Worm (Caenorhabditis elegans) whole organism, L3 larva: ENCODE measurements around the gene C25F9.10.
A peak's percentile ranks its signal among the peaks of the same experiment; 100 is the strongest.

Source experiments
- ama-1 ChIP-seq: fragments of 150-350 bp; optimal IDR thresholded peaks from 2 replicates; lab custom pipeline; 2018
- elt-1 ChIP-seq: fragments of 150-350 bp; optimal IDR thresholded peaks from 2 replicates; lab custom pipeline; 2014; ENCODE audit warnings: missing biosample characterization, missing genetic modification characterization
- fos-1 ChIP-seq: fragments of 150-350 bp; optimal IDR thresholded peaks from 2 replicates; lab custom pipeline; 2014; ENCODE audit warnings: missing biosample characterization, missing genetic modification characterization
- mdl-1 ChIP-seq: fragments of 150-350 bp; optimal IDR thresholded peaks from 2 replicates; lab custom pipeline; 2014; ENCODE audit warnings: missing biosample characterization, missing genetic modification characterization
- nfya-1 ChIP-seq: sonication (generic microtip); optimal IDR thresholded peaks from 2 replicates; lab custom pipeline; 2017; ENCODE audit warnings: missing genetic modification characterization, mild to moderate bottlenecking, missing compliant biosample characterization, antibody characterized with exemption, moderate library complexity; ENCODE audit not compliant: insufficient read depth
- nhr-12 ChIP-seq: fragments of 150-350 bp; optimal IDR thresholded peaks from 2 replicates; lab custom pipeline; 2014; ENCODE audit warnings: missing biosample characterization, missing genetic modification characterization
- nhr-237 ChIP-seq: fragments of 150-350 bp; optimal IDR thresholded peaks from 2 replicates; lab custom pipeline; 2014; ENCODE audit warnings: missing biosample characterization, missing genetic modification characterization
- nhr-25 ChIP-seq: sonication (generic microtip); optimal IDR thresholded peaks from 2 replicates; lab custom pipeline; 2017; ENCODE audit warnings: missing biosample characterization, missing genetic modification characterization
- nhr-28 ChIP-seq: fragments of 150-350 bp; optimal IDR thresholded peaks from 2 replicates; lab custom pipeline; 2014; ENCODE audit warnings: missing biosample characterization, missing genetic modification characterization
- nhr-76 ChIP-seq: fragments of 150-350 bp; sonication (generic microtip); optimal IDR thresholded peaks from 5 replicates; lab custom pipeline; 2014; ENCODE audit warnings: missing biosample characterization, missing genetic modification characterization
- pha-4 ChIP-seq: fragments of 150-350 bp; optimal IDR thresholded peaks from 2 replicates; lab custom pipeline; 2014; ENCODE audit warnings: missing biosample characterization, missing genetic modification reagents, missing genetic modification characterization
- snpc-4 ChIP-seq: fragments of 150-350 bp; optimal IDR thresholded peaks from 2 replicates; lab custom pipeline; 2014; ENCODE audit warnings: missing biosample characterization, missing genetic modification characterization
- unc-62 ChIP-seq: fragments of 150-350 bp; sonication (generic microtip); optimal IDR thresholded peaks from 4 replicates; lab custom pipeline; 2014; ENCODE audit warnings: missing biosample characterization, missing genetic modification reagents, missing genetic modification characterization
- ztf-4 ChIP-seq: fragments of 150-350 bp; optimal IDR thresholded peaks from 2 replicates; lab custom pipeline; 2014; ENCODE audit warnings: missing biosample characterization, missing genetic modification characterization

DNA sequence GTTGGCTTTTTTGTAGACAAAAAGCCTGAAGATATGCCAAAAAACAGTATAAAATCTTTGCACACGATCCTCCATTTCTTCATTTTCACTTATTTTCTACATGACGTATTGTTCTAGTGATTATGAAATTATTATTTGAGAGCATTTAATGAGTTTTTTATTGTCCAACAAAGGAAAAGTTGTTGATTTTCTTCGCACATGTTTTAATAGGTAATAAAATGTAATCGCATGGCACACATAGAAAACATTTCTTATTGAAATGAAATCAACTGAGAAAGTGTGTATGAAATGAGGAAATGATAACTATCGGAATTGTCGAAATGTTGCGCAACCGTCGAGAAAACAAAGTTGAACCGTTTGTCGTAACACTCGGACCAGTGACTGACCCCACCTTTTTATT, 4.1 kb upstream of the C25F9.10 start:
- TF ChIP-seq nhr-25 (tag; lab: Kevin White, UChicago) (no peak), mdl-1 (no peak), nhr-12 (tag; lab: Kevin White, UChicago) (no peak), snpc-4 (no peak), nhr-76 (tag; lab: Kevin White, UChicago) (no peak), nfya-1 (tag; lab: Kevin White, UChicago) (no peak), nhr-237 (no peak), ztf-4 (tag; lab: Kevin White, UChicago) (no peak), ama-1 (no peak), nhr-28 (tag; lab: Kevin White, UChicago) (no peak), pha-4 (tag; lab: Kevin White, UChicago) (peak; percentile 27), unc-62 (no peak), elt-1 (no peak), fos-1 (tag; lab: Kevin White, UChicago) (no peak)
